Worm (Caenorhabditis elegans): ENCODE results near the gene acp-3.

acp-3 gene

DNA sequence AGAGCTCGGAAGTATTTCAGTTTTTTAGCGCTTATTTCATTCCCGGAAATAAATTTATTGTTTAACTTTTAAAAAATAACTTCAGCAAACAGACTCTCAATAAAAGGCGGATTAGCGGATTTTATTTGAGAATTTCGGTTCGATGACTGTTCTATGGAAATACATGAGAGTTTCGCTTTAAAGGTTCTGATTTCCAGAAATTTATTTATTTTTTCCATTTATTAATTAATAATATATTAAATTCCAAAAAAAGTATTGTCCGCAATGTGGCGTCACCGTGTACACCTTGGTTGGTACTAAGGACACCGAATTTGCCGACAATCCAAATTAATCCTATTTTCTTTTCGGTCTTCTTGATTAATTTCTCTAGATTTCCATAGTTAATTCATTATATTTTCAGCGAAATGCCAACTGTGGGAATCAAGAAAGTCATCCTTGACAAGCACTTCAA is 27.5 kb upstream of the acp-3 start, which contains the start of gene fars-3 (continued):
- no peak for TF ChIP-seq aptf-3 (GFP tag; IDR thresholded peaks at IDR 0.05)
- peak; percentile 57 for TF ChIP-seq madf-6 (GFP tag; IDR thresholded peaks at IDR 0.05)
- peak; percentile 71 for TF ChIP-seq Y53G8AR.9 (GFP tag; conservative IDR thresholded peaks at IDR 0.05)
- no peak for TF ChIP-seq ama-1 (optimal IDR thresholded peaks at IDR 0.05)
- peak; percentile 16 to 68 for TF ChIP-seq ama-1 (GFP tag; optimal IDR thresholded peaks at IDR 0.05)
- TF ChIP-seq mcd-1 (GFP tag; IDR thresholded peaks at IDR 0.05), result no peak
- no peak for TF ChIP-seq unc-62 (GFP tag; optimal IDR thresholded peaks at IDR 0.05)
- no peak for TF ChIP-seq dpl-1 (GFP tag; optimal IDR thresholded peaks at IDR 0.05)
- no peak for TF ChIP-seq gei-17 (GFP tag; optimal IDR thresholded peaks at IDR 0.05)
- TF ChIP-seq F57A8.1 (GFP tag; optimal IDR thresholded peaks at IDR 0.05), result no peak
- TF ChIP-seq F49E8.2 (tag; optimal IDR thresholded peaks at IDR 0.05; ENCODE audit: insufficient read depth), result no peak
- TF ChIP-seq lsl-1 (GFP tag; optimal IDR thresholded peaks at IDR 0.05), result peak; percentile 2
- peak; percentile 62 for TF ChIP-seq tlf-1 (GFP tag; optimal IDR thresholded peaks at IDR 0.05)
- no peak for TF ChIP-seq lsy-27 (tag; optimal IDR thresholded peaks at IDR 0.05; ENCODE audit: borderline replicate concordance, insufficient read depth)
- no peak for TF ChIP-seq mel-28 (tag; optimal IDR thresholded peaks at IDR 0.05; ENCODE audit: borderline replicate concordance)
- 0 out of 2 replicates have a peak, but pooled peaks have one; percentile 32 for TF ChIP-seq Y67H2A.10 (GFP tag; conservative IDR thresholded peaks at IDR 0.05)
- TF ChIP-seq dox-1 (GFP tag; IDR thresholded peaks at IDR 0.05), result no peak
- TF ChIP-seq Y53F4B.3 (GFP tag; IDR thresholded peaks at IDR 0.05), result no peak
- TF ChIP-seq ekl-4 (GFP tag; IDR thresholded peaks at IDR 0.05), result peak; percentile 72; the same call in 1 of the 2 replicates
- no peak for TF ChIP-seq let-526 (GFP tag; IDR thresholded peaks at IDR 0.05)
- peak; percentile 81 for TF ChIP-seq hsf-1 (GFP tag; IDR thresholded peaks at IDR 0.05)
- no peak for TF ChIP-seq K12H6.12 (tag; optimal IDR thresholded peaks at IDR 0.05)
- no peak for TF ChIP-seq sptf-2 (GFP tag; optimal IDR thresholded peaks at IDR 0.05)
- TF ChIP-seq nfya-1 (tag; optimal IDR thresholded peaks at IDR 0.05; ENCODE audit: borderline replicate concordance, insufficient read depth), result no peak
- peak; percentile 57 for TF ChIP-seq snpc-3.4 (tag; optimal IDR thresholded peaks at IDR 0.05)
- peak; percentile 34; the same call in 1 of the 2 replicates for TF ChIP-seq ztf-25 (GFP tag; IDR thresholded peaks at IDR 0.05)
- TF ChIP-seq B0336.3 (GFP tag; IDR thresholded peaks at IDR 0.05), result peak; percentile 42; the same call in 1 of the 2 replicates
- TF ChIP-seq Y79H2A.3 (GFP tag; conservative IDR thresholded peaks at IDR 0.05), result peak; percentile 60; the same call in 1 of the 2 replicates
- no peak for TF ChIP-seq akir-1 (GFP tag; optimal IDR thresholded peaks at IDR 0.05)
- no peak for TF ChIP-seq lag-1 (GFP tag; IDR thresholded peaks at IDR 0.05)
- TF ChIP-seq B0035.1 (tag; optimal IDR thresholded peaks at IDR 0.05), result peak; percentile 46
- TF ChIP-seq madf-8 (GFP tag; conservative IDR thresholded peaks at IDR 0.05), result peak; percentile 15; the same call in 1 of the 2 replicates
- TF ChIP-seq F23B12.7 (tag; optimal IDR thresholded peaks at IDR 0.05; ENCODE audit: insufficient read depth), result no peak
- peak; percentile 39; the same call in 1 of the 2 replicates for TF ChIP-seq F39B2.1 (GFP tag; IDR thresholded peaks at IDR 0.05)
- no peak for TF ChIP-seq xnd-1 (tag; optimal IDR thresholded peaks at IDR 0.05)
- no peak for TF ChIP-seq nhr-90 (tag; optimal IDR thresholded peaks at IDR 0.05)
- no peak for TF ChIP-seq lin-40 (tag; optimal IDR thresholded peaks at IDR 0.05)
- TF ChIP-seq ceh-100 (GFP tag; IDR thresholded peaks at IDR 0.05), result no peak
- TF ChIP-seq lir-1 (GFP tag; conservative IDR thresholded peaks at IDR 0.05), result no peak
- no peak for TF ChIP-seq ztf-28 (GFP tag; IDR thresholded peaks at IDR 0.05)
- no peak for TF ChIP-seq F57C9.4 (tag; optimal IDR thresholded peaks at IDR 0.05)
- TF ChIP-seq egl-44 (GFP tag; IDR thresholded peaks at IDR 0.05), result no peak
- TF ChIP-seq F33H1.4 (GFP tag; IDR thresholded peaks at IDR 0.05), result no peak
- TF ChIP-seq C17E4.6 (GFP tag; IDR thresholded peaks at IDR 0.05), result no peak
- TF ChIP-seq F37B4.10 (GFP tag; IDR thresholded peaks at IDR 0.05), result no peak
- TF ChIP-seq aptf-2 (GFP tag; conservative IDR thresholded peaks at IDR 0.05), result 0 out of 2 replicates have a peak, but pooled peaks have one; percentile 14
- no peak for TF ChIP-seq sdz-38 (tag; optimal IDR thresholded peaks at IDR 0.05)
- TF ChIP-seq pha-4 (tag; optimal IDR thresholded peaks at IDR 0.05), result no peak

All from whole organism, young adult.